Worm (Caenorhabditis elegans) whole organism, L4 larva: Measurements from ENCODE around the gene ajm-1.

Experiments
- F44E2.7 ChIP-seq: fragments of 200-800 bp; sonication (Bioruptor generic); IDR thresholded peaks from 2 replicates; pipeline ENCODE4 v2.1.2; 2022; ENCODE audit warnings: missing genetic modification characterization, missing compliant biosample characterization
- F49E8.2 ChIP-seq: sonication (generic microtip); optimal IDR thresholded peaks from 2 replicates; lab custom pipeline; 2016; ENCODE audit warnings: missing compliant biosample characterization, mild to moderate bottlenecking, missing genetic modification characterization, borderline replicate concordance
- T26A8.4 ChIP-seq: fragments of 200-800 bp; sonication (Bioruptor generic); IDR thresholded peaks from 2 replicates; pipeline ENCODE4 v1.3.6; 2022; ENCODE audit warnings: missing genetic modification characterization, missing compliant biosample characterization
- Y48G9A.11 ChIP-seq: fragments of 200-800 bp; sonication (Bioruptor generic); IDR thresholded peaks from 2 replicates; pipeline ENCODE4 v1.3.6; 2022; ENCODE audit warnings: missing genetic modification reagents, missing genetic modification characterization, missing compliant biosample characterization
- Y5F2A.4 ChIP-seq: fragments of 200-800 bp; sonication (Bioruptor generic); optimal IDR thresholded peaks from 2 replicates; lab custom pipeline; 2018; ENCODE audit warnings: mild to moderate bottlenecking, missing genetic modification characterization, missing compliant biosample characterization
- ceh-20 ChIP-seq: fragments of 200-800 bp; sonication (Bioruptor generic); IDR thresholded peaks from 2 replicates; pipeline ENCODE4 v1.3.6; 2022; ENCODE audit warnings: missing genetic modification reagents, missing genetic modification characterization, missing compliant biosample characterization
- daf-12 ChIP-seq: fragments of 150-350 bp; optimal IDR thresholded peaks from 2 replicates; lab custom pipeline; 2014; ENCODE audit warnings: missing biosample characterization, missing genetic modification reagents, missing genetic modification characterization
- daf-16 ChIP-seq, 3 experiments: sonication (generic microtip); optimal IDR thresholded peaks; 2 replicates each; lab custom pipeline; 2016 to 2017; ENCODE audit warnings: missing genetic modification characterization in 3 of 3, missing genetic modification reagents in 3 of 3, mild to moderate bottlenecking in 2 of 3, missing compliant biosample characterization in 2 of 3, missing biosample characterization in 1 of 3, moderate library complexity in 1 of 3
- daf-8 ChIP-seq: fragments of 200-800 bp; sonication (Bioruptor generic); IDR thresholded peaks from 2 replicates; pipeline ENCODE4 v1.3.6; 2022; ENCODE audit warnings: missing genetic modification characterization, missing compliant biosample characterization
- dmd-9 ChIP-seq: fragments of 200-800 bp; sonication (Bioruptor generic); IDR thresholded peaks from 2 replicates; pipeline ENCODE4 v1.3.6; 2022; ENCODE audit warnings: missing genetic modification reagents, missing genetic modification characterization, missing compliant biosample characterization
- duxl-1 ChIP-seq: sonication (generic microtip); optimal IDR thresholded peaks from 2 replicates; lab custom pipeline; 2016; ENCODE audit warnings: mild to moderate bottlenecking, missing genetic modification characterization, moderate library complexity, missing compliant biosample characterization; ENCODE audit not compliant: poor library complexity
- fos-1 ChIP-seq: fragments of 150-350 bp; optimal IDR thresholded peaks from 2 replicates; lab custom pipeline; 2014; ENCODE audit warnings: missing biosample characterization, missing genetic modification characterization
- hlh-30 ChIP-seq: sonication (generic microtip); optimal IDR thresholded peaks from 2 replicates; lab custom pipeline; 2017; ENCODE audit warnings: antibody characterized with exemption, mild to moderate bottlenecking, missing genetic modification characterization, missing compliant biosample characterization; ENCODE audit not compliant: insufficient read depth
- hmg-1.1 ChIP-seq: fragments of 200-800 bp; sonication (Bioruptor generic); IDR thresholded peaks from 2 replicates; pipeline ENCODE4 v1.3.6; 2022; ENCODE audit warnings: missing genetic modification reagents, missing genetic modification characterization, missing compliant biosample characterization
- jun-1 ChIP-seq: fragments of 150-350 bp; optimal IDR thresholded peaks from 2 replicates; lab custom pipeline; 2014; ENCODE audit warnings: missing biosample characterization, missing genetic modification reagents, missing genetic modification characterization
- lin-13 ChIP-seq: fragments of 150-350 bp; optimal IDR thresholded peaks from 2 replicates; lab custom pipeline; 2014; ENCODE audit warnings: missing biosample characterization, missing genetic modification reagents, missing genetic modification characterization
- lin-39 ChIP-seq: fragments of 150-350 bp; optimal IDR thresholded peaks from 2 replicates; lab custom pipeline; 2014; ENCODE audit warnings: missing biosample characterization, missing genetic modification reagents, missing genetic modification characterization
- lir-3 ChIP-seq: sonication (generic microtip); optimal IDR thresholded peaks from 2 replicates; lab custom pipeline; 2016; ENCODE audit warnings: mild to moderate bottlenecking, missing genetic modification characterization, missing compliant biosample characterization
- lsy-2 ChIP-seq, 2 experiments: fragments of 150-350 bp in 1 of 2; sonication (generic microtip) in 1 of 2; optimal IDR thresholded peaks; 2 replicates each; lab custom pipeline; 2014 to 2017; ENCODE audit warnings: missing biosample characterization in 2 of 2, missing genetic modification characterization in 2 of 2
- mdt-29 ChIP-seq: fragments of 200-800 bp; sonication (Bioruptor generic); IDR thresholded peaks from 2 replicates; pipeline ENCODE4 v1.3.6; 2022; ENCODE audit warnings: missing genetic modification reagents, missing genetic modification characterization, missing compliant biosample characterization
- mep-1 ChIP-seq: fragments of 150-350 bp; sonication (generic microtip); optimal IDR thresholded peaks from 3 replicates; lab custom pipeline; 2014; ENCODE audit warnings: missing biosample characterization, missing genetic modification characterization
- mxl-3 ChIP-seq: fragments of 200-800 bp; sonication (Bioruptor generic); optimal IDR thresholded peaks from 2 replicates; lab custom pipeline; 2018; ENCODE audit warnings: mild to moderate bottlenecking, missing genetic modification characterization, missing compliant biosample characterization
- nhr-11 ChIP-seq: fragments of 150-350 bp; optimal IDR thresholded peaks from 2 replicates; lab custom pipeline; 2014; ENCODE audit warnings: missing biosample characterization, missing genetic modification characterization
- nhr-111 ChIP-seq: fragments of 200-800 bp; sonication (Bioruptor generic); optimal IDR thresholded peaks from 2 replicates; lab custom pipeline; 2018; ENCODE audit warnings: mild to moderate bottlenecking, missing genetic modification characterization, missing compliant biosample characterization
- nhr-28 ChIP-seq: fragments of 150-350 bp; optimal IDR thresholded peaks from 2 replicates; lab custom pipeline; 2014; ENCODE audit warnings: missing biosample characterization, missing genetic modification characterization
- pha-4 ChIP-seq, 2 experiments: fragments of 150-350 bp in 1 of 2; fragments of 200-800 bp in 1 of 2; sonication (Bioruptor generic) in 1 of 2; IDR thresholded peaks in 1 of 2; optimal IDR thresholded peaks in 1 of 2; 2 replicates each; pipeline versions ENCODE4 v1.3.6 to Lab custom; 2014 to 2022; ENCODE audit warnings: missing genetic modification characterization in 2 of 2, missing genetic modification reagents in 2 of 2, missing biosample characterization in 1 of 2, missing compliant biosample characterization in 1 of 2
- pqm-1 ChIP-seq: sonication (generic microtip); optimal IDR thresholded peaks from 2 replicates; lab custom pipeline; 2017; ENCODE audit warnings: missing biosample characterization, missing genetic modification characterization
- rbr-2 ChIP-seq: sonication (generic microtip); optimal IDR thresholded peaks from 2 replicates; lab custom pipeline; 2016; ENCODE audit warnings: missing genotype, missing genetic modification characterization, missing compliant biosample characterization
- saeg-2 ChIP-seq: fragments of 200-800 bp; sonication (Bioruptor generic); IDR thresholded peaks from 2 replicates; pipeline ENCODE4 v1.3.6; 2022; ENCODE audit warnings: missing genetic modification reagents, missing genetic modification characterization, missing compliant biosample characterization
- set-16 ChIP-seq: fragments of 200-800 bp; sonication (Bioruptor generic); IDR thresholded peaks from 2 replicates; pipeline ENCODE4 v1.3.6; 2022; ENCODE audit warnings: missing genetic modification reagents, missing genetic modification characterization, missing compliant biosample characterization
- skn-1 ChIP-seq: fragments of 150-350 bp; optimal IDR thresholded peaks from 2 replicates; lab custom pipeline; 2014; ENCODE audit warnings: missing biosample characterization, missing genetic modification characterization
- snpc-1.2 ChIP-seq: fragments of 200-800 bp; sonication (Bioruptor generic); IDR thresholded peaks from 2 replicates; pipeline ENCODE4 v1.3.6; 2022; ENCODE audit warnings: missing genetic modification reagents, missing genetic modification characterization, missing compliant biosample characterization
- vab-7 ChIP-seq: fragments of 200-800 bp; sonication (Bioruptor generic); IDR thresholded peaks from 2 replicates; pipeline ENCODE4 v1.3.6; 2022; ENCODE audit warnings: missing genetic modification reagents, missing genetic modification characterization, missing compliant biosample characterization
- zip-11 ChIP-seq: fragments of 200-800 bp; sonication (Bioruptor generic); IDR thresholded peaks from 2 replicates; pipeline ENCODE4 v1.3.6; 2022; ENCODE audit warnings: missing genetic modification characterization, missing compliant biosample characterization
- ztf-11 ChIP-seq: fragments of 150-350 bp; optimal IDR thresholded peaks from 2 replicates; lab custom pipeline; 2014; ENCODE audit warnings: missing biosample characterization, missing genetic modification characterization

Gene ajm-1

DNA sequence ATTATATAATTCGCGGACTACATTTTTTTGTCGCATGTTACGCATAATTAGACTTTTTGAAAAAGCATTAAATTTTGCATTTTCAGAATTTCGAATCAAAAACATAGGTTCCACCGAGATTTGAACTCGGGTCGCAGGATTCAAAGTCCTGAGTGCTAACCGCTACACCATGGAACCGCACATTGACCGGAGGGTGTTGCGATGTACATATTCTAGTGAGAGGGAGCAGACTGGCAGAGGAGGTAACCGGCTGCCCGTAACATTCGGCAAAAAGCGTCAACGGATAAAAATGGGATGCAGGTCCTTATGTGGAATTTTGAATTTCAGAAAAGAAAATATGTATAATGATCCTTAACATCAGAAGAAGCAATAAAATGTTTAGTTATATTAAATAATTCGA, 4.6 kb upstream of the ajm-1 start (continued):
- TF ChIP-seq pha-4 (GFP tag; IDR thresholded peaks at IDR 0.05; lab: Robert Waterston, UW) (peak; percentile 70; the same call in 1 of the 2 replicates), pha-4 (tag; optimal IDR thresholded peaks at IDR 0.05; lab: Kevin White, UChicago) (no peak), jun-1 (tag; lab: Kevin White, UChicago) (no peak), lsy-2 (tag; optimal IDR thresholded peaks at IDR 0.05; lab: Kevin White, UChicago) (no peak), F44E2.7 (GFP tag; lab: Robert Waterston, UW) (0 out of 2 replicates have a peak, but pooled peaks have one; percentile 51), rbr-2 (tag; lab: Kevin White, UChicago) (peak; percentile 36), daf-12 (tag; lab: Kevin White, UChicago) (no peak), daf-16 (GFP tag; optimal IDR thresholded peaks at IDR 0.05; lab: Kevin White, UChicago) (peak in 1 of 2 experiments; percentile 79), daf-16 (tag; optimal IDR thresholded peaks at IDR 0.05; lab: Kevin White, UChicago) (peak; percentile 44), ztf-11 (tag; lab: Kevin White, UChicago) (no peak), duxl-1 (tag; lab: Kevin White, UChicago) (peak; percentile 53), Y48G9A.11 (no peak), ceh-20 (GFP tag; lab: Robert Waterston, UW) (0 out of 2 replicates have a peak, but pooled peaks have one; percentile 43), snpc-1.2 (GFP tag; lab: Robert Waterston, UW) (no peak; the same call in 1 of the 2 replicates), dmd-9 (GFP tag; lab: Robert Waterston, UW) (peak; percentile 66), set-16 (GFP tag; lab: Robert Waterston, UW) (no peak), lin-39 (tag; lab: Kevin White, UChicago) (no peak), F49E8.2 (tag; lab: Kevin White, UChicago) (peak; percentile 45), skn-1 (tag; lab: Kevin White, UChicago) (no peak), mep-1 (tag; lab: Kevin White, UChicago) (peak; percentile 44), mxl-3 (GFP tag; lab: Kevin White, UChicago) (no peak), vab-7 (no peak), nhr-111 (peak; percentile 18), hmg-1.1 (GFP tag; lab: Robert Waterston, UW) (peak; percentile 73), lin-13 (GFP tag; lab: Kevin White, UChicago) (peak; percentile 43), fos-1 (tag; lab: Kevin White, UChicago) (no peak)

DNA sequence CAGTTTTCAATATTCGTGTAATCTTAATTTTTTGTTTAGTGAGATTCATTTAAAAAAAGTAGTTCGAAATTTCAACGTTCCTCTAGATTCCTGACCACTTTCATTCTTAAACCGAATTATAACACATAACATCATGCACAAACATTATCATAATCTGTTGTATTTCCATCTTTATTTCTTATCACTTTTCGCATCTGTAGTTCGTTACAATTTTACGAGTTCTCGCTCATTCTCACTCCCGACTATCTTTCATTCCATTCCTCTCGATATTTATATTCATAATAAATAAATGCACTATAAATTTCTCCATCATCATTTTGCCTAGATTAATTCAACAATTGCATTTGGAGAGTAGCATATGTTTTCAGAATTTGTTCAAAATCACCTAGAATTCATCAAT, 1.5 kb upstream of the ajm-1 start:
- TF ChIP-seq nhr-28 (tag; lab: Kevin White, UChicago) (peak; percentile 31), daf-16 (GFP tag; optimal IDR thresholded peaks at IDR 0.05; lab: Kevin White, UChicago) (no peak), daf-16 (tag; optimal IDR thresholded peaks at IDR 0.05; lab: Kevin White, UChicago) (peak; percentile 28), mep-1 (tag; lab: Kevin White, UChicago) (no peak), lir-3 (no peak), lin-13 (GFP tag; lab: Kevin White, UChicago) (no peak), pqm-1 (tag; lab: Kevin White, UChicago) (peak; percentile 54), zip-11 (GFP tag; lab: Robert Waterston, UW) (no peak), ceh-20 (GFP tag; lab: Robert Waterston, UW) (no peak)
- TF ChIP-seq, all 104 proteins: peak for 3

DNA sequence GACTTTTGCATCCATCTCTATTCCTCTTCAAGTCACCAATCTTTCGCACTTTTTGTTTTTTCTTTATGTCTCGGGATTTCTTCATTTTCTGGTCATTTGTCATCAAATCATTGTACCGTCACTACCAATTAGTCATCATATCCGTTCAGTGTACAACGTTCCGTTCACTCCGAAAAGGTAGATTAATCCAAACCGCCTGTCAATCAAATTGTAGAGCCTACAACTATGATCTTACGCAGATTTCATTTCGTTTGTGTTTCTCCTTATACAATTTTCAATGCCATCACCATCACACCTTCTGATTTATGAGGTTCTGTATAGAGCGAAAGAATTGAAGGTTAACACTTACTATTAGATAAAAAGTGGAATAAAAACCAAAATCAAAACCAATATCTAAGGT, 3.1 kb downstream of the ajm-1 start:
- no peak for TF ChIP-seq daf-16 (GFP tag; optimal IDR thresholded peaks at IDR 0.05; lab: Kevin White, UChicago)
- TF ChIP-seq daf-16 (tag; optimal IDR thresholded peaks at IDR 0.05; lab: Kevin White, UChicago): no peak
- no peak for TF ChIP-seq daf-8 (GFP tag; lab: Robert Waterston, UW)
- no peak for TF ChIP-seq skn-1 (tag; lab: Kevin White, UChicago)
- TF ChIP-seq Y5F2A.4 (GFP tag; lab: Kevin White, UChicago): no peak
- peak; percentile 16 for TF ChIP-seq hlh-30 (tag; lab: Kevin White, UChicago)
- TF ChIP-seq mdt-29 (GFP tag; lab: Robert Waterston, UW): no peak
- TF ChIP-seq saeg-2 (GFP tag; lab: Robert Waterston, UW): no peak
- TF ChIP-seq nhr-28 (tag; lab: Kevin White, UChicago): peak; percentile 87
- TF ChIP-seq T26A8.4 (GFP tag; lab: Robert Waterston, UW): no peak
- peak; percentile 21 for TF ChIP-seq nhr-11
- TF ChIP-seq, all 104 proteins: peak for 3
